Worm (Caenorhabditis elegans): Measurements from ENCODE around the gene ada-2.
A peak's percentile ranks its signal among the peaks of the same experiment; 100 is the strongest.

Gene ada-2

DNA sequence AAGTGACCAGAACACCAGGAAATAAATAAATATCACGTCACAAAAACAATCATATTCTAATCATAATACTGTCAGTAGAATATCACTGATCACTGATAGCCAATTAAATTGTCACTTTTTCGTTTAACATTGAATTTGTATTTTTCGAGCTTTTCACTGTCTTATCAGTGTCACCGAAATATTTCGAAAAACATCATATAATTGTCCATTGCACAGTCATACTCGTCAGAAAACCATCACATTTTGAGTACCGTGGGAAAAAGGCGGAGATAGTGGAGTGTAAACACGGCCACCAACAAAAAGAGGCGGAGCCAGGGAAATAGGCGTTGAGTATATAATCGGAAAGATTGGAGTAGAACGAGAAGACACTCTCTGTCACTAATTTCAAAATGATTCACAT lies 25.2 kb downstream of the ada-2 start:
- TF ChIP-seq nhr-237 (tag; optimal IDR thresholded peaks at IDR 0.05) (no peak), nhr-71 (tag; optimal IDR thresholded peaks at IDR 0.05) (peak; percentile 24), Y116A8C.19 (tag; optimal IDR thresholded peaks at IDR 0.05; ENCODE audit: borderline replicate concordance) (no peak), elt-2 (tag; optimal IDR thresholded peaks at IDR 0.05) (peak; percentile 88), F16B12.6 (tag; optimal IDR thresholded peaks at IDR 0.05) (no peak), C34B4.2 (tag; optimal IDR thresholded peaks at IDR 0.05) (no peak), nhr-20 (tag; optimal IDR thresholded peaks at IDR 0.05) (peak; percentile 20)

DNA sequence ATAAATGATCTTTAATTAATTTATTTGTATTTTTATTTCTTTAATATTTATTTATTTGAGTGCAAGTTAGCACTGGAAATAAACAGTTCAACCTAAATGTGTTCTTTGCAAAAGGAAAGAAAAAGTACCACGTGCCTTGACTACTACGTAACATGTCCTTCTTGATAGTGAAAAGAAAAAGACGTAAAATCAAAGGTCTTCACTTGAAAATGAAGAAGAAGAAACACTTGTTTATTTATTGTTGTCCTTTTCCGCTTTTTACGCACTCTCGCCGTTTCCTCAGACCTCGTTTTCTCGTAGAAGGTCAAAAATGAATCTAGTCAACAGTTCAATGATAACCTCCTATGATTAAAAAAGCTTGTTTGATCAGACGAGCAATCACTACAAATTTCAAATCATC lies 25.9 kb downstream of the ada-2 start:
- TF ChIP-seq nhr-20 (tag; optimal IDR thresholded peaks at IDR 0.05) (peak; percentile 61), tbx-2 (tag; optimal IDR thresholded peaks at IDR 0.05) (peak; percentile 10), lsy-2 (tag; optimal IDR thresholded peaks at IDR 0.05) (peak in 1 of 2 experiments; percentile 13), nhr-28 (tag; optimal IDR thresholded peaks at IDR 0.05) (no peak), nhr-19 (GFP tag; conservative IDR thresholded peaks at IDR 0.05) (0 out of 2 replicates have a peak, but pooled peaks have one; percentile 5), egl-13 (tag; optimal IDR thresholded peaks at IDR 0.05) (no peak), blmp-1 (tag; optimal IDR thresholded peaks at IDR 0.05) (peak; percentile 86), lin-14 (GFP tag; optimal IDR thresholded peaks at IDR 0.05) (peak; percentile 53), snu-23 (GFP tag; optimal IDR thresholded peaks at IDR 0.05) (peak; percentile 16), nhr-71 (tag; optimal IDR thresholded peaks at IDR 0.05) (peak; percentile 33), pqm-1 (tag; optimal IDR thresholded peaks at IDR 0.05) (no peak), C34B4.2 (tag; optimal IDR thresholded peaks at IDR 0.05) (no peak), elt-3 (tag; optimal IDR thresholded peaks at IDR 0.05) (peak in 2 of 6 experiments; percentile 47 to 54)

DNA sequence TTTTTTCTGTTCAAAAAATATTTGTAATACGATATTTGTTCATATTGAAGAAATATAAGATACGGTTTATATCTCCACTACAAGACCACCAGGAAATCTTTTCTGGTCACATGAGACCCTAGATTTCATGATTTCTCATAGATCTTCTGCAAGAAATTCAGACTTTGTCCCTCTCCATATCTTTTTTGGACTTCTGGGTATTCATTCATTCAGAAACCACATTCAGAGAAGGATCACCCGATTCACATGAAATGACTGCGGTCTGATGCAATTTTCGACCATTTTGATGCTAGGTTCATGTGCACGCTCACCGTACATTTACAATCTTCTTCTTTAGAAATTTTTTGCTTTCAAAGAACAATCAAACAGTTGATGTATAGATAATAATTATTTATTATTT lies 27.7 kb downstream of the ada-2 start:
- TF ChIP-seq elt-3 (tag; optimal IDR thresholded peaks at IDR 0.05) (peak in 2 of 6 experiments; percentile 29 to 63), nhr-20 (tag; optimal IDR thresholded peaks at IDR 0.05) (peak; percentile 76), snu-23 (GFP tag; optimal IDR thresholded peaks at IDR 0.05) (peak; percentile 37), sup-37 (GFP tag; optimal IDR thresholded peaks at IDR 0.05) (no peak), nhr-71 (tag; optimal IDR thresholded peaks at IDR 0.05) (peak; percentile 61), ces-1 (GFP tag; optimal IDR thresholded peaks at IDR 0.05) (no peak), lin-14 (GFP tag; optimal IDR thresholded peaks at IDR 0.05) (peak; percentile 30), hlh-17 (GFP tag; optimal IDR thresholded peaks at IDR 0.05; ENCODE audit: borderline replicate concordance) (no peak), unc-86 (tag; optimal IDR thresholded peaks at IDR 0.05) (no peak), blmp-1 (tag; optimal IDR thresholded peaks at IDR 0.05) (peak; percentile 67), Y116A8C.19 (tag; optimal IDR thresholded peaks at IDR 0.05; ENCODE audit: borderline replicate concordance) (no peak), tbx-2 (tag; optimal IDR thresholded peaks at IDR 0.05) (peak; percentile 25), nhr-90 (tag; optimal IDR thresholded peaks at IDR 0.05; ENCODE audit: poor library complexity) (peak; percentile 22), nhr-19 (GFP tag; conservative IDR thresholded peaks at IDR 0.05) (peak; percentile 42), nhr-85 (tag) (peak; percentile 80)

ce11 chrII:7280584-7280983 lies 28.5 kb downstream of the ada-2 start:
- TF ChIP-seq nhr-71 (tag; optimal IDR thresholded peaks at IDR 0.05) = peak; percentile 5
- peak; percentile 13 for TF ChIP-seq lin-14 (GFP tag; optimal IDR thresholded peaks at IDR 0.05)
- peak; percentile 25 for TF ChIP-seq nhr-20 (tag; optimal IDR thresholded peaks at IDR 0.05)
- peak; percentile 2 for TF ChIP-seq nhr-28 (tag; optimal IDR thresholded peaks at IDR 0.05)
- TF ChIP-seq efl-1 (optimal IDR thresholded peaks at IDR 0.05) = no peak
- TF ChIP-seq efl-1 (GFP tag; optimal IDR thresholded peaks at IDR 0.05 in 1 of 2) = peak in 1 of 2 experiments; percentile 23
- no peak for TF ChIP-seq pqm-1 (tag; optimal IDR thresholded peaks at IDR 0.05)
- TF ChIP-seq hlh-4 (tag; optimal IDR thresholded peaks at IDR 0.05) = no peak

ce11 chrII:7283063-7283462 lies 31.0 kb downstream of the ada-2 start:
- TF ChIP-seq aly-2 (tag; optimal IDR thresholded peaks at IDR 0.05) (no peak), pax-3 (tag; optimal IDR thresholded peaks at IDR 0.05) (peak; percentile 81), hlh-17 (GFP tag; optimal IDR thresholded peaks at IDR 0.05; ENCODE audit: borderline replicate concordance) (no peak), blmp-1 (tag; optimal IDR thresholded peaks at IDR 0.05) (no peak), pag-3 (tag; optimal IDR thresholded peaks at IDR 0.05; ENCODE audit: borderline replicate concordance, insufficient read depth) (no peak), egl-13 (tag; optimal IDR thresholded peaks at IDR 0.05) (peak; percentile 33), Y116A8C.19 (tag; optimal IDR thresholded peaks at IDR 0.05; ENCODE audit: borderline replicate concordance) (no peak), nhr-237 (tag; optimal IDR thresholded peaks at IDR 0.05) (no peak), ztf-11 (tag; optimal IDR thresholded peaks at IDR 0.05) (no peak), elt-2 (tag; optimal IDR thresholded peaks at IDR 0.05) (no peak), aha-1 (tag; optimal IDR thresholded peaks at IDR 0.05) (no peak), unc-86 (tag; optimal IDR thresholded peaks at IDR 0.05) (no peak), ceh-82 (tag; optimal IDR thresholded peaks at IDR 0.05) (no peak), fkh-4 (tag; optimal IDR thresholded peaks at IDR 0.05; ENCODE audit: borderline replicate concordance) (peak; percentile 56), F16B12.6 (tag; optimal IDR thresholded peaks at IDR 0.05) (no peak), zip-4 (GFP tag; optimal IDR thresholded peaks at IDR 0.05) (no peak), nhr-90 (tag; optimal IDR thresholded peaks at IDR 0.05; ENCODE audit: poor library complexity) (no peak), elt-3 (tag; optimal IDR thresholded peaks at IDR 0.05) (no peak), nhr-71 (tag; optimal IDR thresholded peaks at IDR 0.05) (peak; percentile 39), fkh-10 (GFP tag; optimal IDR thresholded peaks at IDR 0.05) (no peak), unc-62 (GFP tag; optimal IDR thresholded peaks at IDR 0.05) (no peak), swsn-7 (tag; optimal IDR thresholded peaks at IDR 0.05) (no peak), egl-27 (tag; optimal IDR thresholded peaks at IDR 0.05) (no peak), dsc-1 (tag; optimal IDR thresholded peaks at IDR 0.05) (peak; percentile 99), lsy-2 (tag; optimal IDR thresholded peaks at IDR 0.05) (no peak), mep-1 (tag; optimal IDR thresholded peaks at IDR 0.05) (no peak)

Data from whole organism, L1 larva.